Worm (Caenorhabditis elegans): ENCODE data around the gene F25B5.6.

F25B5.6 gene

ce11 chrIII:5938790-5939452 is 9.6 kb downstream of the F25B5.6 start (continued):
- TF ChIP-seq lin-29 (GFP tag; IDR thresholded peaks at IDR 0.05), result no peak
- TF ChIP-seq unc-62 (GFP tag; optimal IDR thresholded peaks at IDR 0.05 in 1 of 2), result no peak
- TF ChIP-seq unc-62 (tag; optimal IDR thresholded peaks at IDR 0.05), result no peak
- no peak for TF ChIP-seq T26A8.4 (GFP tag; IDR thresholded peaks at IDR 0.05)
- no peak for TF ChIP-seq sdz-12 (GFP tag; optimal IDR thresholded peaks at IDR 0.05)
- TF ChIP-seq daf-12 (tag; optimal IDR thresholded peaks at IDR 0.05), result no peak
- peak; percentile 84 for TF ChIP-seq unc-130 (GFP tag; optimal IDR thresholded peaks at IDR 0.05)
- TF ChIP-seq nhr-237 (tag; optimal IDR thresholded peaks at IDR 0.05), result no peak
- TF ChIP-seq ceh-28 (tag; optimal IDR thresholded peaks at IDR 0.05), result no peak
- no peak for TF ChIP-seq daf-19 (GFP tag; conservative IDR thresholded peaks at IDR 0.05)
- no peak for TF ChIP-seq tag-97 (GFP tag; IDR thresholded peaks at IDR 0.05)
- TF ChIP-seq dpl-1 (GFP tag; optimal IDR thresholded peaks at IDR 0.05), result no peak
- TF ChIP-seq ceh-44 (GFP tag; IDR thresholded peaks at IDR 0.05), result peak; percentile 18; the same call in 1 of the 2 replicates
- TF ChIP-seq daf-16 (GFP tag; optimal IDR thresholded peaks at IDR 0.05), result no peak
- TF ChIP-seq daf-16 (tag; optimal IDR thresholded peaks at IDR 0.05), result peak; percentile 78
- TF ChIP-seq saeg-2 (GFP tag; IDR thresholded peaks at IDR 0.05), result no peak
- no peak for TF ChIP-seq zip-11 (GFP tag; IDR thresholded peaks at IDR 0.05)
- no peak for TF ChIP-seq spr-1 (tag; optimal IDR thresholded peaks at IDR 0.05)
- TF ChIP-seq ces-1 (GFP tag; optimal IDR thresholded peaks at IDR 0.05), result no peak
- TF ChIP-seq lin-13 (GFP tag; optimal IDR thresholded peaks at IDR 0.05), result no peak
- no peak for TF ChIP-seq hif-1 (tag; optimal IDR thresholded peaks at IDR 0.05)
- peak; percentile 24 for TF ChIP-seq hlh-11 (tag; optimal IDR thresholded peaks at IDR 0.05)
- no peak for TF ChIP-seq F37D6.2 (tag; optimal IDR thresholded peaks at IDR 0.05)
- no peak for TF ChIP-seq nhr-102 (tag; optimal IDR thresholded peaks at IDR 0.05)
- TF ChIP-seq ztf-7 (tag; optimal IDR thresholded peaks at IDR 0.05), result no peak
- TF ChIP-seq nhr-41 (GFP tag; IDR thresholded peaks at IDR 0.05), result no peak
- no peak for TF ChIP-seq lsy-2 (tag; optimal IDR thresholded peaks at IDR 0.05)
- TF ChIP-seq F49E8.2 (tag; optimal IDR thresholded peaks at IDR 0.05; ENCODE audit: borderline replicate concordance), result no peak
- no peak for TF ChIP-seq mdl-1 (tag; optimal IDR thresholded peaks at IDR 0.05)
- peak; percentile 73 for TF ChIP-seq dve-1 (tag; optimal IDR thresholded peaks at IDR 0.05; ENCODE audit: insufficient read depth)
- no peak for TF ChIP-seq madf-9 (GFP tag; conservative IDR thresholded peaks at IDR 0.05)
- TF ChIP-seq lim-7 (GFP tag; IDR thresholded peaks at IDR 0.05), result no peak
- TF ChIP-seq dmd-9 (GFP tag; IDR thresholded peaks at IDR 0.05), result no peak
- no peak for TF ChIP-seq ceh-82 (tag; optimal IDR thresholded peaks at IDR 0.05)
- TF ChIP-seq nhr-48 (tag; optimal IDR thresholded peaks at IDR 0.05), result no peak
- TF ChIP-seq hmg-1.1 (GFP tag; IDR thresholded peaks at IDR 0.05), result no peak

- TF ChIP-seq zfp-3 (GFP tag; conservative IDR thresholded peaks at IDR 0.05), result 0 out of 2 replicates have a peak, but pooled peaks have one; percentile 8
- TF ChIP-seq spr-3 (GFP tag; optimal IDR thresholded peaks at IDR 0.05), result no peak
- TF ChIP-seq mxl-3 (GFP tag; optimal IDR thresholded peaks at IDR 0.05), result peak; percentile 83
- TF ChIP-seq daf-19 (GFP tag; conservative IDR thresholded peaks at IDR 0.05), result no peak
- no peak for TF ChIP-seq ceh-32 (tag; optimal IDR thresholded peaks at IDR 0.05; ENCODE audit: poor library complexity)
- TF ChIP-seq arid-1 (GFP tag; conservative IDR thresholded peaks at IDR 0.05), result peak; percentile 9; the same call in 1 of the 2 replicates
- TF ChIP-seq mep-1 (tag; optimal IDR thresholded peaks at IDR 0.05), result peak; percentile 85
- no peak for TF ChIP-seq lir-3 (tag; optimal IDR thresholded peaks at IDR 0.05)
- TF ChIP-seq fos-1 (tag; optimal IDR thresholded peaks at IDR 0.05), result no peak
- TF ChIP-seq dmd-6 (GFP tag; IDR thresholded peaks at IDR 0.05), result peak; percentile 46; the same call in 1 of the 2 replicates
- peak; percentile 93 for TF ChIP-seq hlh-11 (tag; optimal IDR thresholded peaks at IDR 0.05)
- TF ChIP-seq mxl-2 (GFP tag; conservative IDR thresholded peaks at IDR 0.05), result no peak
- no peak for TF ChIP-seq nhr-10 (tag; optimal IDR thresholded peaks at IDR 0.05)
- TF ChIP-seq ceh-62 (tag; optimal IDR thresholded peaks at IDR 0.05), result no peak
- TF ChIP-seq egl-43 (GFP tag; IDR thresholded peaks at IDR 0.05), result no peak
- TF ChIP-seq Y105C5A.15 (GFP tag; IDR thresholded peaks at IDR 0.05), result no peak
- no peak for TF ChIP-seq madf-9 (GFP tag; conservative IDR thresholded peaks at IDR 0.05)
- peak; percentile 84 for TF ChIP-seq nhr-48 (tag; optimal IDR thresholded peaks at IDR 0.05)
- TF ChIP-seq dpl-1 (GFP tag; optimal IDR thresholded peaks at IDR 0.05), result peak; percentile 31
- TF ChIP-seq zag-1 (tag; optimal IDR thresholded peaks at IDR 0.05), result no peak
- peak; percentile 14 for TF ChIP-seq zip-2 (tag; optimal IDR thresholded peaks at IDR 0.05)
Measured at ce11 chrIII:5938013-5938412, 10.5 kb downstream of the F25B5.6 start.
